Worm (Caenorhabditis elegans): ENCODE results near the gene sdz-11.

ce11 chrII:3786538-3786937 is 34.5 kb upstream of the sdz-11 start:
- TF ChIP-seq lin-39 (tag; optimal IDR thresholded peaks at IDR 0.05) (no peak), nhr-77 (tag; optimal IDR thresholded peaks at IDR 0.05) (no peak), unc-39 (tag; optimal IDR thresholded peaks at IDR 0.05) (no peak)

Data from whole organism, L2 larva.